Fruit fly (Drosophila melanogaster): Measurements from ENCODE around the gene CG14130.

Gene CG14130

DNA sequence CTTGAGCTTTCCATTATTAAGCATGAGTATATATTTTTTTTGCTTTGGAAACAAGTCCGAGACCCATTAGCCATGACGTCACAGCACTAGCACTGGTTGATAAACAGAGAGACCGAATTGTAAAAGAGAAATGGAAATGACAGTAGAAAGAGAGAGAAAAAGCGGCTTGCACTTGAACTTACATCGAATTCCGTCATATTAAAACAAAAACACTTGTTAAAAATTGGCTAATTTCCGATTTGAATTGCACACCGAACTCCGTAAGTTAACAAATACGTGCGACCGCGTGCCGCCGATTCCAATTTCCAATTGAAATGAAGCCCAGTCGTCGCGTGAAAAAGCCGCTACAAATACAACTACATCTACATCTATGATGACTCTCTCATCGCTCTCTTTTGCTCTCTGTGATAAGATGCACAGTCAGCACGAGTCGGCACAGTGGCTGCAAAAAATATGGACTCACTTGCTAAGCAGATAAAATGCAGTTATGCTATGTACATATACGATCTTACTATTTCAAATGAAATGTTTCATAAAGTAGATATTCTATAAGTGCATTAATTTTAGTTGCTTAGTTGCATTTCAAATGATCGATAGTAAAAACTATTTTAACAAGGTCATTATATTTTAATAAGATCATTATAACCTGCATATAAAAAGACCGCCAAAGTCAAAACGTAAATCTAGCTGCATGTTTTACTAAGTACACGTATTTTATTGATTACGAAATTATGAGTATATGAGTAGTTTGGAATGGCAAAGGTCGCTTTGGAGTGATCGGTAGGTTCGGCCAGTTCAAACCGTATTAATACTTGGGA lies 4.6 kb downstream of the CG14130 start (continued):
- TF ChIP-seq Antp (GFP tag; optimal IDR thresholded peaks at IDR 0.05) (peak; percentile 15), yki (optimal IDR thresholded peaks at IDR 0.05) (peak; percentile 39), Hmx (GFP tag; optimal IDR thresholded peaks at IDR 0.05) (no peak), wdn (GFP tag; IDR thresholded peaks at IDR 0.05) (0 out of 2 replicates have a peak, but pooled peaks have one; percentile 38), NfI (GFP tag; optimal IDR thresholded peaks at IDR 0.05) (peak; percentile 33), Jarid2 (GFP tag; optimal IDR thresholded peaks at IDR 0.05) (peak; percentile 48), row (GFP tag; IDR thresholded peaks at IDR 0.05) (peak; percentile 78), CG14014 (GFP tag; IDR thresholded peaks at IDR 0.05) (peak; percentile 62; the same call in 1 of the 2 replicates), Hey (tag; optimal IDR thresholded peaks at IDR 0.05) (no peak), unpg (GFP tag; optimal IDR thresholded peaks at IDR 0.05) (peak; percentile 43), sug (tag; optimal IDR thresholded peaks at IDR 0.05) (peak; percentile 51)

dm6 chr3L:11821723-11822445 lies 6.6 kb downstream of the CG14130 start, which contains the start of the genes CG11597 and CG5946:
TSS of gene CG11597 (minus strand) at chr3L:11822275.
TSS of gene CG5946 (minus strand) at chr3L:11822275.
- TF ChIP-seq tin (GFP tag; optimal IDR thresholded peaks at IDR 0.05) (no peak), btn (GFP tag; optimal IDR thresholded peaks at IDR 0.05) (no peak), CG2712 (tag; optimal IDR thresholded peaks at IDR 0.05) (no peak), aop (GFP tag; IDR thresholded peaks at IDR 0.05) (no peak), tap (tag; optimal IDR thresholded peaks at IDR 0.05) (no peak), Nf-YA (GFP tag; IDR thresholded peaks at IDR 0.05) (no peak), mam (GFP tag; optimal IDR thresholded peaks at IDR 0.05) (peak; percentile 27), Med (GFP tag) (peak; percentile 73), hkb (optimal IDR thresholded peaks at IDR 0.05) (no peak), hkb (GFP tag; IDR thresholded peaks at IDR 0.05) (no peak), ab (GFP tag; optimal IDR thresholded peaks at IDR 0.05) (no peak), Mad (GFP tag; optimal IDR thresholded peaks at IDR 0.05) (no peak), zfh1 (GFP tag; IDR thresholded peaks at IDR 0.05) (0 out of 3 replicates have a peak, but pooled peaks have one; percentile 49), CG8290 (GFP tag; optimal IDR thresholded peaks at IDR 0.05) (no peak), CG8290 (tag; optimal IDR thresholded peaks at IDR 0.05) (no peak), Aef1 (GFP tag; IDR thresholded peaks at IDR 0.05) (peak; percentile 24; the same call in 1 of the 3 replicates), CG13894 (tag; optimal IDR thresholded peaks at IDR 0.05) (no peak), Dref (GFP tag; IDR thresholded peaks at IDR 0.05) (peak; percentile 51), Lim3 (GFP tag; IDR thresholded peaks at IDR 0.05) (no peak), CG34376 (GFP tag; optimal IDR thresholded peaks at IDR 0.05) (peak; percentile 6), CG6813 (GFP tag; optimal IDR thresholded peaks at IDR 0.05) (no peak), phol (tag; optimal IDR thresholded peaks at IDR 0.05) (peak; percentile 27), ci (GFP tag; IDR thresholded peaks at IDR 0.05) (peak; percentile 6; the same call in 1 of the 3 replicates), Sry-δ (GFP tag; optimal IDR thresholded peaks at IDR 0.05) (peak; percentile 41), CG10959 (GFP tag; IDR thresholded peaks at IDR 0.05) (no peak), CG11696 (GFP tag; IDR thresholded peaks at IDR 0.05) (no peak), CG10147 (GFP tag; optimal IDR thresholded peaks at IDR 0.05) (no peak), CG1603 (tag; optimal IDR thresholded peaks at IDR 0.05) (peak; percentile 10), Ravus (GFP tag; IDR thresholded peaks at IDR 0.05) (no peak), chinmo (GFP tag; IDR thresholded peaks at IDR 0.05; ENCODE audit: partially characterized antibody) (peak; percentile 8; the same call in 1 of the 4 replicates), CG4360 (GFP tag; IDR thresholded peaks at IDR 0.05) (no peak), Asciz (GFP tag; optimal IDR thresholded peaks at IDR 0.05) (no peak), CG11398 (GFP tag; optimal IDR thresholded peaks at IDR 0.05) (no peak), Dfd (GFP tag; optimal IDR thresholded peaks at IDR 0.05) (no peak), NC2β (GFP tag; optimal IDR thresholded peaks at IDR 0.05) (no peak), Nf-YB (GFP tag; optimal IDR thresholded peaks at IDR 0.05) (no peak), Trl (optimal IDR thresholded peaks at IDR 0.05) (peak; percentile 90 to 92), Trl (GFP tag; optimal IDR thresholded peaks at IDR 0.05) (no peak)

Measured in whole organism, embryonic.